Worm (Caenorhabditis elegans): ENCODE data around the gene ZC376.8.

DNA sequence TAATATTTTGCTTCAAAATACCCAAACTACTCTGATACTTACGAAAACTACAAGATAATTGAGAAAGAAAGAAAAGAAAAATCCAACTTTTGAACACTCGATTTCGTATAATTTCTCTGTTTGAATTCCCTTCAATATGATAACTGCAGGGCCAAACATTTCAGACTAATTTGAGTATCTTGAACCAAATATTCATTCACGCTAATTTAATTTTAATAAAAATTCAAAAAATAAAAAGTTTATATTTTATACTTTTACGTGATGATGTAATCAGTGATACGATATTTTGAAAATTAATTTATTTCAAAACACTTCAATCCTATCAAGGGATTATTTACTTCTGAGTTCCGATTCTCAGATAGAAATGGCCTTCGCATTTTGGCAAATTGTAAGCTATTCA is at the start of gene ZC376.8:
- TF ChIP-seq him-1 (tag; optimal IDR thresholded peaks at IDR 0.05) = no peak
- no peak for TF ChIP-seq dao-5 (tag; optimal IDR thresholded peaks at IDR 0.05)

Data from whole organism, L4/young adult.